Fruit fly (Drosophila melanogaster): ENCODE data around the gene Mi-2.

dm6 chr3L:19844507-19844906, 65.5 kb downstream of the Mi-2 start:
- TF ChIP-seq ttk (optimal IDR thresholded peaks at IDR 0.05) (no peak), Sin3A (optimal IDR thresholded peaks at IDR 0.05) (no peak), Myc (optimal IDR thresholded peaks at IDR 0.05) (no peak), h (optimal IDR thresholded peaks at IDR 0.05) (no peak)
